Fruit fly (Drosophila melanogaster) ovary, adult (tissue): ENCODE data around the gene CG14891.

Experiments used
- CG17801 ChIP-seq: fragments of 200-800 bp; optimal IDR thresholded peaks from 2 replicates; lab custom pipeline; 2019; ENCODE audit warnings: missing biosample characterization, mild to moderate bottlenecking, missing genetic modification characterization, moderate library complexity; ENCODE audit not compliant: partially characterized antibody

CG14891 gene

DNA sequence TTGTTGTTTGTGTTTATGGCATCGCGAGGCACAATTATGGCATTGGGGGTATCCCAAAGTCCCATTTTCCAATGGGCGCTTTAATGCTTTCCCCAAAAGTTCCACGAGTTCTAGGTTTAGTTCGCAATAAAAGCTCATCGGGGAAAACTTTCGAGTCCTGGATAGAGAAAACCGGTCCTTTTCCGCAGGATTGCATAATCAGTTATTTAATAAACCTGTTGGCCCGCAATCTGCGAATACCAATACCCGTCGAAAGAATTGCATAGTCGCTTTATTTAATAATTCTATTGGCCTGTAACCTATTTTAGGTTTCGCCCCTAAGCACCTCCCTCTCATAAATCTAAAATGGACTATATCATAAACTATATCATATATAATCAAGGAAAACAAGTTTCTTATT lies 34.6 kb downstream of the CG14891 start:
- no peak for TF ChIP-seq CG17801 (GFP tag; lab: Kevin White, UChicago)

DNA sequence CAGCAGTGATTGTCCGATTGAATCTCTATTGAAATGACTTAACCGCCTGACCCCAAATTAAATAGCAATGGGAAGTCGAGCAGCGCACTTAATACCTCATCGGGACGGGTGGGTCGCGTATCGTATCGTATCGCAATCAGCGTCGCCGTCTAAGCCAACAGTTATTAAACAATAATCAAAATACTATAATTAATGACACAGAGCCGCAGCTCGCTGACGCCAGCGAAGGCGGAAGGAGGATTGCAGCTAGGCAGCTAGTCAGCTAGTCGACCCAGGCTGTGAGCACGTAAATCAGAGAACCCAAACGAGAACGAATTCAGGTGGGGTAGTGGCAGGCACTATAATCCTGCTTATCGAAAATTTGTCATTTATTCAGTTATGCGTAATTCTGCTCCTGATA lies 37.6 kb downstream of the CG14891 start, which contains the start of gene NPF:
Gene NPF (plus strand): TSS at position 301 of the 400 bp plus-strand sequence.
- no peak for TF ChIP-seq CG17801 (GFP tag; lab: Kevin White, UChicago)

DNA sequence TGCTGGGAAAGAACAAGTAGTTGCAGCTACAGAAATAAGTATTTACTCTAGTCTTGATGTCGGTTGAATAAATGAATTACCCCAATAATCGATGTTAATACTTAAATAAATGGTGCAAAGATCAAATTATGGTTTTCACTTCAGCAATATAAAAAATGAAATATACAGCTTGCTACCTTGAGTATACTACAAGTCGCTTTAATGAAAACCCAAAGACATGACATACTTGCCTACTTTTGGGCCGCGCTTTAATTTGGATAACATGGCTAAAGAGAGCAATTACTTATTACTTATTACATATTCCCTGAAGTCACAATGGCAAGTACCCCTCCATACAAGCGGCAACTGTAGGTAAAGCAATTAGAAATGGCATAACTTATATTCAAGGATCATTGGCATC lies 39.9 kb downstream of the CG14891 start:
- no peak for TF ChIP-seq CG17801 (GFP tag; lab: Kevin White, UChicago)

DNA sequence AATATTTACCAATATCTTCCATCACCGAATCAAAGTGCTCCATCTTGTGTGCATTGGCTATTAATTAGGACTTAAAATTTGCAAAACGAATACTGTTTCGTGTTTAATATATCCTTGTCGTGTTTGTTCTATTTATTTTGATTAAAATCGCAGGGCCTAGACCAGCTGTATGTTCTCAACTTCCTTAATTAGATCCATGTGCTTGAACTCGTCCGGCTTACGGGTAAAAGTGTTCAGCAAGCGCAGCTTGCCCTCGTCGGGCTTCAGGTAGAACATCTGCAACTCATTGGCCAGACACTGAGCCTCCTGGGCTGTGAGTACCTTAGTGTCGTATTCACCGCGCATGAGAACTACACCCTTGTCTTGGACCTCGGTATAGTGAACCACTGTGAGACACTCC lies 42.0 kb downstream of the CG14891 start, which contains the start of gene CG12783:
Gene CG12783 (minus strand): TSS at position 101 of the 400 bp plus-strand sequence.
- TF ChIP-seq CG17801 (GFP tag; lab: Kevin White, UChicago) = no peak

DNA sequence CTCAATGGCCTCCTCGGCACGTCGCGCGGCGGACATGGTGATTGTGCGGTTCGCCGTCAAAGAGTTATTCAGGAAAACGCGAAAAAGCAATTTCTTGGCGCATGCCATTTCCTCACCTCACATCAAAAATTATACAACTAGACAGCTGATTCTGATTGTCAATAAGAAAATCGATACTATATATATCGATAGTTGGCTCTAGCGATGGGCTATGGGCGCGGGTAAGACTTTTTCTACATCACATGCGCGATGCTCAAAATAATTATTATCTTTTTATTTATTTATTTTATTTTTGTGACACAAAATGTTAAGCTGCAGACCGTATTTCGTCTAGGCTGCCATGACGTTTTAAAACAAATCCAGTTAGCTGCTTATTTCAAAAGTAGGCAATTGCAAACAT lies 42.9 kb downstream of the CG14891 start, which contains the start of gene CG10340:
Gene CG10340 (minus strand): TSS at position 151 of the 400 bp plus-strand sequence.
- no peak for TF ChIP-seq CG17801 (GFP tag; lab: Kevin White, UChicago)

DNA sequence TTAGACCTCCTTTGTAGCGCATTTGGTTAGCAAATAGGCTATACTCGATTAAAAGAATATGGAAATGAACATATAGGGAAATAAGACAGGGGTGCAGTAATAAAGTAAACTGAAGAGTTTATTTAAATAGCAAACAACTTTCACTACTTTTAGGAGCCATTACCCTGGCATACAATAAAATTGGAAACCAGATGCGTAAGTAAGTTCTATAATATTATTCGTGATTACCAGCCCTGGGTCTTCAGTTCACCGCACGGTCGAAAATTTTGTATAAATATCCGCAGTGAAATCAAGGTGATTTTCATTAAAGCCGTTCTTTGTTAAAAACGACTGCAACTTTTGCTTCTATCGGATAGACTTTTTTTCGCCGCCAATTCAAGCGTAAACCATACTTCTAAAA lies 43.7 kb downstream of the CG14891 start, which contains the start of gene CG17562:
Gene CG17562 (plus strand): TSS at position 301 of the 400 bp plus-strand sequence.
- no peak for TF ChIP-seq CG17801 (GFP tag; lab: Kevin White, UChicago)

DNA sequence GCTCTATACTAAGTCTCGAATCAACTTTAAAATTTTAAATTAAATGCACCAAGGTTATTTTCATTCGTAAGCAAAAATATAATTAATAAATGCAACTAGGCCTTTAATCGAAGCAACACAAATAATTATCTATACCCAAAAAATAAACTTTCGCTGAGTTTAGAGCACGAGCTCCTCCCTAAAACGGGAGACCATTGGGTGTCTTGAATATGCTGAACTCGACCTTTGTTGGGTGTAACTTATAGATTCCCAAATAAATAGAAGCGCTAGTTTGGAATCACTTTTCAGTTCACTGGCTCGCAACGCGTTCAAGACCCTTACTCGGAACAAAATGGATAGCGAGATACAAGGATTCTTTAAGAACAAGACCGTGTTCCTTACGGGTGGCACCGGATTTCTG lies 46.3 kb downstream of the CG14891 start, which contains the start of gene CG17560:
Gene CG17560 (plus strand): TSS at position 301 of the 400 bp plus-strand sequence.
- no peak for TF ChIP-seq CG17801 (GFP tag; lab: Kevin White, UChicago)

DNA sequence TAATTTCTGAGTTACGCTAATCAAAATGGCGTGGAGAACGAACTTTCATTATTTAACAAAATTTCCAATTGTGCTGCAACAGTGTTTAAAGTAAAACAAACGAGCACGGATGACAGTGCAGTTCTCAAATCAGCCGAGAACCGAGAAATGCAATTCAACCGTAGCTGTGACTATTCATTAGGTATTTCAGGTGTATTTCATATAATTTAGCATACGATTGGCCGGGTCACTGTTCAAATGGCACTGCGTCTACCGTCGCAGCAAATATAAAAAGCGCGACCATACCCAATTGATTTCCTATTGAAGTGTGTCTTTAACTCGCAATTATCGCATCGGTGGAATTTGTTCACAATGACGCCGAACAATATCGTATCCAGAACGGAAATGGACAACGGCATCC lies 49.2 kb downstream of the CG14891 start, which contains the start of gene CG14893:
Gene CG14893 (plus strand): TSS at position 301 of the 400 bp plus-strand sequence.
- no peak for TF ChIP-seq CG17801 (GFP tag; lab: Kevin White, UChicago)
